Worm (Caenorhabditis elegans) whole organism, L4 larva: ENCODE results near the gene T26E4.2.

Source experiments
- daf-19 ChIP-seq: fragments of 200-800 bp; sonication (Bioruptor generic); conservative IDR thresholded peaks from 2 replicates; pipeline ENCODE4 v1.3.6; 2022; ENCODE audit warnings: missing genetic modification characterization, missing compliant biosample characterization
- dpl-1 ChIP-seq: fragments of 150-350 bp; optimal IDR thresholded peaks from 2 replicates; lab custom pipeline; 2014; ENCODE audit warnings: missing biosample characterization, missing genetic modification reagents, missing genetic modification characterization
- duxl-1 ChIP-seq: sonication (generic microtip); optimal IDR thresholded peaks from 2 replicates; lab custom pipeline; 2016; ENCODE audit warnings: mild to moderate bottlenecking, missing genetic modification characterization, moderate library complexity, missing compliant biosample characterization; ENCODE audit not compliant: poor library complexity
- fos-1 ChIP-seq: fragments of 150-350 bp; optimal IDR thresholded peaks from 2 replicates; lab custom pipeline; 2014; ENCODE audit warnings: missing biosample characterization, missing genetic modification characterization
- lin-13 ChIP-seq: fragments of 150-350 bp; optimal IDR thresholded peaks from 2 replicates; lab custom pipeline; 2014; ENCODE audit warnings: missing biosample characterization, missing genetic modification reagents, missing genetic modification characterization
- mdl-1 ChIP-seq, 2 experiments: fragments of 150-350 bp in 1 of 2; sonication (generic microtip) in 1 of 2; optimal IDR thresholded peaks; 2 replicates each; lab custom pipeline; 2014 to 2017; ENCODE audit warnings: missing biosample characterization in 2 of 2, missing genetic modification characterization in 2 of 2
- mxl-3 ChIP-seq: fragments of 200-800 bp; sonication (Bioruptor generic); optimal IDR thresholded peaks from 2 replicates; lab custom pipeline; 2018; ENCODE audit warnings: mild to moderate bottlenecking, missing genetic modification characterization, missing compliant biosample characterization
- nhr-76 ChIP-seq: fragments of 150-350 bp; optimal IDR thresholded peaks from 2 replicates; lab custom pipeline; 2014; ENCODE audit warnings: missing biosample characterization, missing genetic modification characterization
- spr-3 ChIP-seq: fragments of 200-800 bp; sonication (Bioruptor generic); optimal IDR thresholded peaks from 2 replicates; lab custom pipeline; 2018; ENCODE audit warnings: mild to moderate bottlenecking, missing genetic modification characterization, missing compliant biosample characterization
- zfp-3 ChIP-seq: fragments of 200-800 bp; sonication (Bioruptor generic); conservative IDR thresholded peaks from 2 replicates; pipeline ENCODE4 v1.3.6; 2022; ENCODE audit warnings: missing genetic modification reagents, missing genetic modification characterization, missing compliant biosample characterization
- ztf-11 ChIP-seq: fragments of 150-350 bp; optimal IDR thresholded peaks from 2 replicates; lab custom pipeline; 2014; ENCODE audit warnings: missing biosample characterization, missing genetic modification characterization

DNA sequence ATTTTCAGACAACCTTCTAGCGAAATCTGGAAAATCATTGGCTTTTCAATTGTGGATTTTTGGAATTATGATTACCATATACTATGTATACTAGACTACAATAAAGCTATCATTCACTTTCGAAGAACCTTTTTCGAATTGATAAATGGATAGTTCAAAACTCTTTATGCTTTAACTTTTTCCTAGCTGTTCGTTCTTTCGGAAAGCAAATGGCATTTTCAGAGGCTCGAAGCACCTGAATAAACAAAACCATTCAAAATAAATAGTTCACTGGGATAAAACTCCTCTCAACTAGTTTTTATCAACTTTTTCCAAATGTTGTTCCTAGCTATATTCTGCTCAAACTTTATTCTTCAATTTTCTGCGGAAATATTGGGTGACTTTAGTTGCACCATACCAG lies at the start of gene T26E4.2:
- no peak for TF ChIP-seq zfp-3
- TF ChIP-seq lin-13 (GFP tag; lab: Kevin White, UChicago), result no peak
- no peak for TF ChIP-seq nhr-76 (tag; lab: Kevin White, UChicago)
- TF ChIP-seq dpl-1 (GFP tag; lab: Kevin White, UChicago), result no peak
- TF ChIP-seq daf-19 (GFP tag; lab: Robert Waterston, UW), result no peak
- no peak for TF ChIP-seq ztf-11 (tag; lab: Kevin White, UChicago)
- no peak for TF ChIP-seq duxl-1 (tag; lab: Kevin White, UChicago)
- no peak for TF ChIP-seq mxl-3 (GFP tag; lab: Kevin White, UChicago)
- no peak for TF ChIP-seq mdl-1 (tag; optimal IDR thresholded peaks at IDR 0.05; lab: Kevin White, UChicago)
- TF ChIP-seq fos-1, result no peak
- no peak for TF ChIP-seq spr-3
